Worm (Caenorhabditis elegans) whole organism, late embryonic: ENCODE data around the gene C45B11.2.

Experiments used
- C08G9.2 ChIP-seq: sonication (generic microtip); optimal IDR thresholded peaks from 2 replicates; lab custom pipeline; 2016; ENCODE audit warnings: mild to moderate bottlenecking, missing genetic modification characterization, moderate library complexity, missing compliant biosample characterization
- C38D4.7 ChIP-seq: fragments of 200-800 bp; sonication (Bioruptor generic); optimal IDR thresholded peaks from 2 replicates; lab custom pipeline; 2018; ENCODE audit warnings: mild to moderate bottlenecking, missing genetic modification characterization, moderate library complexity, missing compliant biosample characterization
- F13H6.1 ChIP-seq: sonication (generic microtip); optimal IDR thresholded peaks from 2 replicates; lab custom pipeline; 2016; ENCODE audit warnings: missing genetic modification characterization, missing compliant biosample characterization
- K02D7.2 ChIP-seq: sonication (generic microtip); optimal IDR thresholded peaks from 2 replicates; lab custom pipeline; 2017; ENCODE audit warnings: mild to moderate bottlenecking, missing genetic modification characterization, missing compliant biosample characterization
- K09A11.1 ChIP-seq: sonication (generic microtip); optimal IDR thresholded peaks from 2 replicates; lab custom pipeline; 2017; ENCODE audit warnings: antibody characterized with exemption, mild to moderate bottlenecking, missing genetic modification characterization, missing compliant biosample characterization; ENCODE audit not compliant: insufficient read depth
- T23F11.4 ChIP-seq: fragments of 200-800 bp; sonication (Bioruptor generic); optimal IDR thresholded peaks from 2 replicates; lab custom pipeline; 2018; ENCODE audit warnings: mild to moderate bottlenecking, missing genetic modification characterization, missing compliant biosample characterization
- Y22D7AL.16 ChIP-seq: sonication (generic microtip); optimal IDR thresholded peaks from 2 replicates; lab custom pipeline; 2016; ENCODE audit warnings: missing genetic modification characterization, missing compliant biosample characterization
- ahr-1 ChIP-seq: sonication (generic microtip); optimal IDR thresholded peaks from 2 replicates; lab custom pipeline; 2016; ENCODE audit warnings: missing genetic modification characterization, missing compliant biosample characterization
- ceh-14 ChIP-seq: sonication (generic microtip); optimal IDR thresholded peaks from 2 replicates; lab custom pipeline; 2016; ENCODE audit warnings: missing genotype, missing genetic modification characterization, missing compliant biosample characterization
- ceh-18 ChIP-seq: sonication (generic microtip); optimal IDR thresholded peaks from 2 replicates; lab custom pipeline; 2016; ENCODE audit warnings: missing genetic modification characterization, missing compliant biosample characterization
- ceh-19 ChIP-seq: fragments of 200-800 bp; sonication (Bioruptor generic); optimal IDR thresholded peaks from 2 replicates; lab custom pipeline; 2018; ENCODE audit warnings: mild to moderate bottlenecking, missing genetic modification characterization, missing compliant biosample characterization
- ceh-2 ChIP-seq: sonication (generic microtip); optimal IDR thresholded peaks from 2 replicates; lab custom pipeline; 2016; ENCODE audit warnings: missing genotype, missing genetic modification characterization, missing compliant biosample characterization
- ceh-22 ChIP-seq: sonication (generic microtip); optimal IDR thresholded peaks from 2 replicates; lab custom pipeline; 2017; ENCODE audit warnings: missing biosample characterization, missing genetic modification characterization
- ceh-24 ChIP-seq: sonication (generic microtip); optimal IDR thresholded peaks from 2 replicates; lab custom pipeline; 2016; ENCODE audit warnings: mild to moderate bottlenecking, missing genetic modification characterization, missing compliant biosample characterization
- ceh-30 ChIP-seq: fragments of 150-350 bp; optimal IDR thresholded peaks from 2 replicates; lab custom pipeline; 2014; ENCODE audit warnings: missing biosample characterization, missing genetic modification characterization
- ceh-31 ChIP-seq: sonication (generic microtip); optimal IDR thresholded peaks from 2 replicates; lab custom pipeline; 2016; ENCODE audit warnings: missing genetic modification characterization, missing compliant biosample characterization
- ceh-34 ChIP-seq: sonication (generic microtip); optimal IDR thresholded peaks from 2 replicates; lab custom pipeline; 2016; ENCODE audit warnings: mild to moderate bottlenecking, missing genetic modification characterization, missing compliant biosample characterization
- ceh-45 ChIP-seq: fragments of 200-800 bp; sonication (Bioruptor generic); IDR thresholded peaks from 2 replicates; pipeline ENCODE4 v1.3.6; 2022; ENCODE audit warnings: missing genetic modification reagents, missing genetic modification characterization, missing compliant biosample characterization
- ceh-48 ChIP-seq: sonication (generic microtip); optimal IDR thresholded peaks from 2 replicates; lab custom pipeline; 2016; ENCODE audit warnings: missing genetic modification characterization, inconsistent platforms, missing compliant biosample characterization
- ceh-6 ChIP-seq: fragments of 200-800 bp; sonication (Bioruptor generic); optimal IDR thresholded peaks from 2 replicates; lab custom pipeline; 2018; ENCODE audit warnings: mild to moderate bottlenecking, missing genetic modification characterization, missing compliant biosample characterization
- ceh-9 ChIP-seq: sonication (generic microtip); optimal IDR thresholded peaks from 2 replicates; lab custom pipeline; 2016; ENCODE audit warnings: mild to moderate bottlenecking, missing genetic modification characterization, inconsistent platforms, missing compliant biosample characterization
- che-1 ChIP-seq: sonication (generic microtip); optimal IDR thresholded peaks from 2 replicates; lab custom pipeline; 2016; ENCODE audit warnings: mild to moderate bottlenecking, missing genetic modification characterization, missing compliant biosample characterization
- dmd-4 ChIP-seq: sonication (generic microtip); optimal IDR thresholded peaks from 2 replicates; lab custom pipeline; 2016; ENCODE audit warnings: borderline replicate concordance, missing genetic modification characterization, missing compliant biosample characterization
- dve-1 ChIP-seq: sonication (generic microtip); optimal IDR thresholded peaks from 2 replicates; lab custom pipeline; 2017; ENCODE audit warnings: antibody characterized with exemption, mild to moderate bottlenecking, missing genetic modification characterization, missing compliant biosample characterization
- elt-2 ChIP-seq: sonication (generic microtip); optimal IDR thresholded peaks from 2 replicates; lab custom pipeline; 2016; ENCODE audit warnings: missing genetic modification reagents, missing genetic modification characterization, missing compliant biosample characterization
- elt-4 ChIP-seq: sonication (generic microtip); optimal IDR thresholded peaks from 2 replicates; lab custom pipeline; 2016; ENCODE audit warnings: missing genetic modification characterization, missing compliant biosample characterization
- ets-4 ChIP-seq: sonication (generic microtip); optimal IDR thresholded peaks from 2 replicates; lab custom pipeline; 2016; ENCODE audit warnings: missing genetic modification characterization, missing compliant biosample characterization
- fkh-10 ChIP-seq: fragments of 150-350 bp; optimal IDR thresholded peaks from 2 replicates; lab custom pipeline; 2014; ENCODE audit warnings: missing biosample characterization, missing genetic modification reagents, missing genetic modification characterization
- fkh-6 ChIP-seq: sonication (generic microtip); optimal IDR thresholded peaks from 2 replicates; lab custom pipeline; 2016; ENCODE audit warnings: missing genetic modification characterization, missing compliant biosample characterization
- hlh-13 ChIP-seq: fragments of 200-800 bp; sonication (Bioruptor generic); optimal IDR thresholded peaks from 2 replicates; lab custom pipeline; 2018; ENCODE audit warnings: mild to moderate bottlenecking, missing genetic modification characterization, missing compliant biosample characterization
- hlh-15 ChIP-seq: sonication (generic microtip); optimal IDR thresholded peaks from 2 replicates; lab custom pipeline; 2016; ENCODE audit warnings: missing genetic modification characterization, missing compliant biosample characterization
- lim-6 ChIP-seq: sonication (generic microtip); optimal IDR thresholded peaks from 2 replicates; lab custom pipeline; 2016; ENCODE audit warnings: missing genetic modification characterization, missing compliant biosample characterization
- lin-11 ChIP-seq: fragments of 200-800 bp; sonication (Bioruptor generic); optimal IDR thresholded peaks from 2 replicates; lab custom pipeline; 2018; ENCODE audit warnings: mild to moderate bottlenecking, missing genetic modification characterization, missing compliant biosample characterization
- nfya-1 ChIP-seq: sonication (generic microtip); optimal IDR thresholded peaks from 2 replicates; lab custom pipeline; 2017; ENCODE audit warnings: missing genetic modification characterization, mild to moderate bottlenecking, missing compliant biosample characterization, antibody characterized with exemption, moderate library complexity
- nhr-232 ChIP-seq: sonication (generic microtip); optimal IDR thresholded peaks from 2 replicates; lab custom pipeline; 2016; ENCODE audit warnings: missing genetic modification characterization, missing compliant biosample characterization
- odd-2 ChIP-seq: sonication (generic microtip); optimal IDR thresholded peaks from 2 replicates; lab custom pipeline; 2017; ENCODE audit warnings: antibody characterized with exemption, mild to moderate bottlenecking, missing genetic modification characterization, missing compliant biosample characterization
- pag-3 ChIP-seq: sonication (generic microtip); optimal IDR thresholded peaks from 2 replicates; lab custom pipeline; 2016; ENCODE audit warnings: missing compliant biosample characterization, missing genetic modification characterization, borderline replicate concordance
- pat-9 ChIP-seq: fragments of 200-800 bp; sonication (Bioruptor generic); optimal IDR thresholded peaks from 2 replicates; lab custom pipeline; 2018; ENCODE audit warnings: mild to moderate bottlenecking, missing genetic modification characterization, moderate library complexity, missing compliant biosample characterization
- pax-1 ChIP-seq: fragments of 150-350 bp; optimal IDR thresholded peaks from 2 replicates; lab custom pipeline; 2014; ENCODE audit warnings: missing biosample characterization, missing genetic modification characterization
- pha-2 ChIP-seq: sonication (generic microtip); optimal IDR thresholded peaks from 2 replicates; lab custom pipeline; 2017; ENCODE audit warnings: mild to moderate bottlenecking, missing genetic modification characterization, missing compliant biosample characterization
- pha-4 ChIP-seq: fragments of 150-350 bp; optimal IDR thresholded peaks from 2 replicates; lab custom pipeline; 2018; ENCODE audit warnings: missing biosample characterization, missing genetic modification reagents, missing genetic modification characterization
- pqm-1 ChIP-seq: sonication (generic microtip); optimal IDR thresholded peaks from 2 replicates; lab custom pipeline; 2016; ENCODE audit warnings: missing genetic modification characterization, missing compliant biosample characterization
- pros-1 ChIP-seq: fragments of 150-350 bp; optimal IDR thresholded peaks from 2 replicates; lab custom pipeline; 2014; ENCODE audit warnings: missing biosample characterization, missing genetic modification reagents, missing genetic modification characterization
- ref-2 ChIP-seq: sonication (generic microtip); optimal IDR thresholded peaks from 2 replicates; lab custom pipeline; 2016; ENCODE audit warnings: missing genetic modification characterization, missing compliant biosample characterization
- rnt-1 ChIP-seq: sonication (generic microtip); optimal IDR thresholded peaks from 2 replicates; lab custom pipeline; 2016; ENCODE audit warnings: missing genetic modification characterization, missing compliant biosample characterization
- sdc-2 ChIP-seq: sonication (generic microtip); optimal IDR thresholded peaks from 2 replicates; lab custom pipeline; 2016; ENCODE audit warnings: missing genotype, missing genetic modification characterization, missing compliant biosample characterization
- sox-2 ChIP-seq: fragments of 200-800 bp; sonication (Bioruptor generic); IDR thresholded peaks from 2 replicates; pipeline ENCODE4 v1.3.6; 2022; ENCODE audit warnings: missing genetic modification reagents, missing genetic modification characterization, missing compliant biosample characterization
- syd-9 ChIP-seq: sonication (generic microtip); optimal IDR thresholded peaks from 2 replicates; lab custom pipeline; 2016; ENCODE audit warnings: mild to moderate bottlenecking, missing genetic modification characterization, moderate library complexity, missing compliant biosample characterization
- tbx-7 ChIP-seq: sonication (generic microtip); optimal IDR thresholded peaks from 2 replicates; lab custom pipeline; 2016; ENCODE audit warnings: missing genotype, missing genetic modification characterization, missing compliant biosample characterization
- ttx-3 ChIP-seq: sonication (generic microtip); optimal IDR thresholded peaks from 2 replicates; lab custom pipeline; 2016; ENCODE audit warnings: missing genetic modification reagents, missing genetic modification characterization, missing compliant biosample characterization
- unc-3 ChIP-seq, 2 experiments: fragments of 200-800 bp in 1 of 2; sonication (Bioruptor generic) in 1 of 2; sonication (generic microtip) in 1 of 2; conservative IDR thresholded peaks in 1 of 2; optimal IDR thresholded peaks in 1 of 2; 2 replicates each; pipeline versions ENCODE4 v1.3.6 to Lab custom; 2016 to 2022; ENCODE audit warnings: missing compliant biosample characterization in 2 of 2, missing genetic modification characterization in 2 of 2, missing genetic modification reagents in 1 of 2
- unc-42 ChIP-seq: sonication (generic microtip); optimal IDR thresholded peaks from 2 replicates; lab custom pipeline; 2016; ENCODE audit warnings: missing genotype, missing genetic modification characterization, missing compliant biosample characterization
- zip-5 ChIP-seq: sonication (generic microtip); optimal IDR thresholded peaks from 2 replicates; lab custom pipeline; 2016; ENCODE audit warnings: missing genetic modification characterization, missing compliant biosample characterization

Gene C45B11.2

DNA sequence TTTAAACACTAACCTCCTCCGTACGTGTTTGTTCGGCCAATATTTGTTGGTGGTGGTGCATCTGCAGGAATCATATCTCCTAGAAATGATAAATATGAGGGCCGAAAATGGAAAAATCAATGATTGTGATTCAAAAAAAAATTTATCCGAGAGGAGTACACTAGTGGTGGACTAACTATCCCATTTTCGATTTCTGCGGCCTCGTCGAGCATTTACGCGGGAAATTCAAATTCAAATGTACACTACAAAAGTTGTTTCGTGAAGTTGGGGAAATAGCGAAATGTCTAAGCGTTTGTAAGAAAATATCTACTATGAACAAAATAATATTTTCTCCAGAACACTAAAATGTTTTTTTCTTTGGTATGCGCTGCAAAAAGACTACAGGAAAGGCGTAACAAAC is 13.2 kb upstream of the C45B11.2 start:
- TF ChIP-seq pqm-1 (tag; lab: Kevin White, UChicago) = no peak
- no peak for TF ChIP-seq dve-1
- peak; percentile 71 for TF ChIP-seq F13H6.1
- no peak for TF ChIP-seq pros-1
- peak; percentile 96 for TF ChIP-seq C08G9.2 (tag; lab: Kevin White, UChicago)
- TF ChIP-seq nfya-1 (tag; lab: Kevin White, UChicago) = peak; percentile 13
- TF ChIP-seq pha-4 (tag; lab: Kevin White, UChicago) = no peak
- TF ChIP-seq dmd-4 (tag; lab: Kevin White, UChicago) = peak; percentile 56
- no peak for TF ChIP-seq lin-11
- TF ChIP-seq elt-2 (tag; lab: Kevin White, UChicago) = peak; percentile 64
- TF ChIP-seq ceh-14 (tag; lab: Kevin White, UChicago) = peak; percentile 85
- no peak for TF ChIP-seq hlh-15 (tag; lab: Kevin White, UChicago)
- peak; percentile 86 for TF ChIP-seq ceh-2 (tag; lab: Kevin White, UChicago)
- TF ChIP-seq sox-2 (GFP tag; lab: Robert Waterston, UW) = no peak
- peak; percentile 8 for TF ChIP-seq sdc-2 (tag; lab: Kevin White, UChicago)
- TF ChIP-seq fkh-10 (GFP tag; lab: Kevin White, UChicago) = no peak
- TF ChIP-seq ceh-45 (GFP tag; lab: Robert Waterston, UW) = no peak
- peak; percentile 91 for TF ChIP-seq tbx-7 (tag; lab: Kevin White, UChicago)
- no peak for TF ChIP-seq Y22D7AL.16 (tag; lab: Kevin White, UChicago)
- no peak for TF ChIP-seq ceh-30 (tag; lab: Kevin White, UChicago)
- peak; percentile 94 for TF ChIP-seq ceh-31 (tag; lab: Kevin White, UChicago)
- TF ChIP-seq ceh-48 (tag; lab: Kevin White, UChicago) = peak; percentile 52
- no peak for TF ChIP-seq che-1 (tag; lab: Kevin White, UChicago)
- peak; percentile 89 for TF ChIP-seq ets-4 (tag; lab: Kevin White, UChicago)
- TF ChIP-seq unc-3 (GFP tag; conservative IDR thresholded peaks at IDR 0.05; lab: Robert Waterston, UW) = no peak
- TF ChIP-seq unc-3 (tag; optimal IDR thresholded peaks at IDR 0.05; lab: Kevin White, UChicago) = no peak
- no peak for TF ChIP-seq hlh-13 (GFP tag; lab: Kevin White, UChicago)
- TF ChIP-seq ceh-18 (tag; lab: Kevin White, UChicago) = no peak
- peak; percentile 83 for TF ChIP-seq rnt-1 (tag; lab: Kevin White, UChicago)
- TF ChIP-seq lim-6 (tag; lab: Kevin White, UChicago) = peak; percentile 12
- TF ChIP-seq ttx-3 (tag; lab: Kevin White, UChicago) = peak; percentile 3
- TF ChIP-seq K09A11.1 (tag; lab: Kevin White, UChicago) = no peak
- peak; percentile 63 for TF ChIP-seq fkh-6
- no peak for TF ChIP-seq syd-9
- TF ChIP-seq ceh-19 = no peak
- TF ChIP-seq unc-42 = peak; percentile 30
- TF ChIP-seq ahr-1 = peak; percentile 25
- TF ChIP-seq ceh-9 (tag; lab: Kevin White, UChicago) = no peak
- no peak for TF ChIP-seq T23F11.4
- TF ChIP-seq pat-9 (tag; lab: Kevin White, UChicago) = no peak
- no peak for TF ChIP-seq nhr-232
- TF ChIP-seq C38D4.7 (GFP tag; lab: Kevin White, UChicago) = no peak
- TF ChIP-seq ceh-22 = no peak
- peak; percentile 47 for TF ChIP-seq ceh-34
- TF ChIP-seq ref-2 (tag; lab: Kevin White, UChicago) = peak; percentile 89
- TF ChIP-seq ceh-6 = peak; percentile 39
- TF ChIP-seq K02D7.2 = no peak
- peak; percentile 11 for TF ChIP-seq pax-1 (tag; lab: Kevin White, UChicago)
- TF ChIP-seq pag-3 (tag; lab: Kevin White, UChicago) = no peak
- TF ChIP-seq elt-4 = no peak
- TF ChIP-seq ceh-24 (tag; lab: Kevin White, UChicago) = no peak
- TF ChIP-seq odd-2 (tag; lab: Kevin White, UChicago) = no peak
- no peak for TF ChIP-seq pha-2 (tag; lab: Kevin White, UChicago)
- TF ChIP-seq zip-5 (tag; lab: Kevin White, UChicago) = peak; percentile 87
